Fruit fly (Drosophila melanogaster): Measurements from ENCODE around the gene Nmdmc.
A peak's percentile ranks its signal among the peaks of the same experiment; 100 is the strongest.

The Nmdmc gene

dm6 chr3R:9031797-9032418, 18.4 kb downstream of the Nmdmc start (continued):
- TF ChIP-seq Sox102F (GFP tag; optimal IDR thresholded peaks at IDR 0.05) = peak; percentile 98
- TF ChIP-seq CG1621 (tag; optimal IDR thresholded peaks at IDR 0.05) = peak; percentile 98
- peak; percentile 78 for TF ChIP-seq Blimp-1 (GFP tag; optimal IDR thresholded peaks at IDR 0.05)
- peak; percentile 95 for TF ChIP-seq CG8319 (GFP tag; optimal IDR thresholded peaks at IDR 0.05)
- TF ChIP-seq CG32006 (GFP tag; optimal IDR thresholded peaks at IDR 0.05) = peak; percentile 100
- peak; percentile 98 for TF ChIP-seq CG7368 (GFP tag; optimal IDR thresholded peaks at IDR 0.05)
- peak; percentile 98 for TF ChIP-seq CG16779 (tag; optimal IDR thresholded peaks at IDR 0.05)
- peak; percentile 99 for TF ChIP-seq spab (GFP tag; optimal IDR thresholded peaks at IDR 0.05)
- peak; percentile 97 for TF ChIP-seq dsx (GFP tag; optimal IDR thresholded peaks at IDR 0.05; ENCODE audit: poor library complexity, severe bottlenecking)
- peak; percentile 99 for TF ChIP-seq CG15336 (GFP tag; IDR thresholded peaks at IDR 0.05)
- TF ChIP-seq ss (GFP tag; optimal IDR thresholded peaks at IDR 0.05) = peak; percentile 98 to 99
- peak; percentile 99 for TF ChIP-seq CG6163 (GFP tag; IDR thresholded peaks at IDR 0.05)
- TF ChIP-seq Hr39 (GFP tag; optimal IDR thresholded peaks at IDR 0.05) = peak; percentile 97
- TF ChIP-seq salr (GFP tag; optimal IDR thresholded peaks at IDR 0.05) = peak; percentile 97 to 99
- peak; percentile 94 for TF ChIP-seq Sox15 (GFP tag; optimal IDR thresholded peaks at IDR 0.05)
- peak; percentile 99 for TF ChIP-seq CG6276 (GFP tag; optimal IDR thresholded peaks at IDR 0.05)
- peak; percentile 99 for TF ChIP-seq Eip75B (GFP tag; optimal IDR thresholded peaks at IDR 0.05)
- TF ChIP-seq CG6808 (GFP tag; optimal IDR thresholded peaks at IDR 0.05) = peak; percentile 98

dm6 chr3R:9030750-9031128, 19.6 kb downstream of the Nmdmc start:
- TF ChIP-seq CG9139 (GFP tag; optimal IDR thresholded peaks at IDR 0.05) = no peak
- no peak for TF ChIP-seq CG8119 (GFP tag; IDR thresholded peaks at IDR 0.05)
- no peak for TF ChIP-seq CG31627 (GFP tag; optimal IDR thresholded peaks at IDR 0.05)
- no peak for TF ChIP-seq achi (GFP tag; optimal IDR thresholded peaks at IDR 0.05)
- TF ChIP-seq Hr4 (GFP tag; optimal IDR thresholded peaks at IDR 0.05) = peak; percentile 17
- TF ChIP-seq CG8632 (GFP tag; optimal IDR thresholded peaks at IDR 0.05) = no peak

- TF ChIP-seq dsx (GFP tag; optimal IDR thresholded peaks at IDR 0.05; ENCODE audit: poor library complexity, severe bottlenecking) (no peak), Hr39 (GFP tag; optimal IDR thresholded peaks at IDR 0.05) (no peak)
Measured at dm6 chr3R:9030006-9030749, 20.2 kb downstream of the Nmdmc start.

- TF ChIP-seq CG6808 (GFP tag; optimal IDR thresholded peaks at IDR 0.05) = no peak
- TF ChIP-seq cyc (GFP tag; optimal IDR thresholded peaks at IDR 0.05) = no peak
- no peak for TF ChIP-seq esn (GFP tag; optimal IDR thresholded peaks at IDR 0.05)
- TF ChIP-seq CG6163 (GFP tag; IDR thresholded peaks at IDR 0.05) = no peak
- peak; percentile 26 for TF ChIP-seq dsx (GFP tag; optimal IDR thresholded peaks at IDR 0.05; ENCODE audit: poor library complexity, severe bottlenecking)
- TF ChIP-seq Eip75B (GFP tag; optimal IDR thresholded peaks at IDR 0.05) = no peak
- no peak for TF ChIP-seq CG6276 (GFP tag; optimal IDR thresholded peaks at IDR 0.05)
- TF ChIP-seq Met (GFP tag; optimal IDR thresholded peaks at IDR 0.05) = no peak
- no peak for TF ChIP-seq CG1621 (tag; optimal IDR thresholded peaks at IDR 0.05)
- TF ChIP-seq spab (GFP tag; optimal IDR thresholded peaks at IDR 0.05) = no peak
- TF ChIP-seq Eip78C (GFP tag) = peak; percentile 37
- TF ChIP-seq OdsH (GFP tag; optimal IDR thresholded peaks at IDR 0.05) = no peak
- TF ChIP-seq salr (GFP tag; optimal IDR thresholded peaks at IDR 0.05) = no peak
- TF ChIP-seq Sox14 (GFP tag; optimal IDR thresholded peaks at IDR 0.05) = peak; percentile 11
- TF ChIP-seq CG11294 (GFP tag; IDR thresholded peaks at IDR 0.05) = no peak
Measured at dm6 chr3R:9029411-9029810, 20.9 kb downstream of the Nmdmc start.

dm6 chr3R:9028690-9029089, 21.7 kb downstream of the Nmdmc start:
- TF ChIP-seq CG32006 (GFP tag; optimal IDR thresholded peaks at IDR 0.05) = no peak
- TF ChIP-seq fkh (GFP tag; optimal IDR thresholded peaks at IDR 0.05) = peak; percentile 31

Measured in whole organism, prepupa.